Fruit fly (Drosophila melanogaster): Measurements from ENCODE around the gene yuri.

The yuri gene

dm6 chr2L:15249682-15250081, 14.8 kb downstream of the yuri start:
- no peak for TF ChIP-seq CG12605 (GFP tag; IDR thresholded peaks at IDR 0.05)
- TF ChIP-seq EcR (GFP tag; optimal IDR thresholded peaks at IDR 0.05): no peak
- no peak for TF ChIP-seq rn (GFP tag; IDR thresholded peaks at IDR 0.05)

- TF ChIP-seq CG17806 (tag; optimal IDR thresholded peaks at IDR 0.05): no peak
- TF ChIP-seq Pif1A (GFP tag; optimal IDR thresholded peaks at IDR 0.05): no peak
- no peak for TF ChIP-seq Pif1B (GFP tag; optimal IDR thresholded peaks at IDR 0.05)
- no peak for TF ChIP-seq CG9948 (tag; optimal IDR thresholded peaks at IDR 0.05)
- no peak for TF ChIP-seq Snoo (tag; optimal IDR thresholded peaks at IDR 0.05)
- TF ChIP-seq fd96Ca (GFP tag; IDR thresholded peaks at IDR 0.05): no peak
- TF ChIP-seq CG8301 (tag; optimal IDR thresholded peaks at IDR 0.05): no peak
- no peak for TF ChIP-seq CG4496 (GFP tag; IDR thresholded peaks at IDR 0.05)
- no peak for TF ChIP-seq CG15710 (tag; optimal IDR thresholded peaks at IDR 0.05)
- TF ChIP-seq CG13204 (GFP tag; optimal IDR thresholded peaks at IDR 0.05): no peak
- no peak for TF ChIP-seq gl (tag; optimal IDR thresholded peaks at IDR 0.05)
- TF ChIP-seq CG8159 (tag; optimal IDR thresholded peaks at IDR 0.05): no peak
- TF ChIP-seq CG10348 (GFP tag; IDR thresholded peaks at IDR 0.05): no peak
- TF ChIP-seq D1 (tag; optimal IDR thresholded peaks at IDR 0.05): no peak
These were observed 15.4 kb downstream of the yuri start for dm6 chr2L:15249006-15249513.

- peak; percentile 14 for TF ChIP-seq CG14655 (GFP tag; optimal IDR thresholded peaks at IDR 0.05)
- 0 out of 3 replicates have a peak, but pooled peaks have one; percentile 10 for TF ChIP-seq CG4496 (GFP tag; IDR thresholded peaks at IDR 0.05)
- no peak for TF ChIP-seq fd96Ca (GFP tag; IDR thresholded peaks at IDR 0.05)
- no peak for TF ChIP-seq CG12605 (GFP tag; IDR thresholded peaks at IDR 0.05)
- no peak for TF ChIP-seq D1 (tag; optimal IDR thresholded peaks at IDR 0.05)
These were observed 16.1 kb downstream of the yuri start, which contains the start of gene dao for dm6 chr2L:15248163-15249005. TSS of gene dao (plus strand) at chr2L:15248879.

dm6 chr2L:15247614-15248013, 16.9 kb downstream of the yuri start, which contains the start of gene ZnT35C:
TSS of gene ZnT35C (minus strand) at chr2L:15247714.
- TF ChIP-seq CG8159 (tag; optimal IDR thresholded peaks at IDR 0.05) (peak; percentile 10), EcR (GFP tag; optimal IDR thresholded peaks at IDR 0.05) (no peak)

- TF ChIP-seq Pif1B (GFP tag; optimal IDR thresholded peaks at IDR 0.05) (no peak), EcR (GFP tag; optimal IDR thresholded peaks at IDR 0.05) (no peak), Pif1A (GFP tag; optimal IDR thresholded peaks at IDR 0.05) (no peak), CG14655 (GFP tag; optimal IDR thresholded peaks at IDR 0.05) (no peak), CG9948 (tag; optimal IDR thresholded peaks at IDR 0.05) (no peak), CG8159 (tag; optimal IDR thresholded peaks at IDR 0.05) (no peak), CG13204 (GFP tag; optimal IDR thresholded peaks at IDR 0.05) (no peak), CG8301 (tag; optimal IDR thresholded peaks at IDR 0.05) (no peak), Ets98B (GFP tag; IDR thresholded peaks at IDR 0.05) (no peak), gl (tag; optimal IDR thresholded peaks at IDR 0.05) (no peak), CG34367 (tag; optimal IDR thresholded peaks at IDR 0.05) (no peak), Snoo (tag; optimal IDR thresholded peaks at IDR 0.05) (no peak), CG32121 (GFP tag; IDR thresholded peaks at IDR 0.05) (no peak), CG17806 (tag; optimal IDR thresholded peaks at IDR 0.05) (no peak), CG12605 (GFP tag; IDR thresholded peaks at IDR 0.05) (no peak), fd96Ca (GFP tag; IDR thresholded peaks at IDR 0.05) (no peak), D1 (tag; optimal IDR thresholded peaks at IDR 0.05) (no peak), rn (GFP tag; IDR thresholded peaks at IDR 0.05) (no peak), CG10348 (GFP tag; IDR thresholded peaks at IDR 0.05) (no peak), CG15710 (tag; optimal IDR thresholded peaks at IDR 0.05) (no peak)
These were observed 19.8 kb downstream of the yuri start for dm6 chr2L:15244708-15245107.

- TF ChIP-seq Pif1B (GFP tag; optimal IDR thresholded peaks at IDR 0.05): no peak
- TF ChIP-seq CG32121 (GFP tag; IDR thresholded peaks at IDR 0.05): no peak
- TF ChIP-seq CG10348 (GFP tag; IDR thresholded peaks at IDR 0.05): no peak
- TF ChIP-seq Snoo (tag; optimal IDR thresholded peaks at IDR 0.05): no peak
- TF ChIP-seq CG13204 (GFP tag; optimal IDR thresholded peaks at IDR 0.05): peak; percentile 10
These were observed 21.1 kb downstream of the yuri start for dm6 chr2L:15243413-15243812.

- TF ChIP-seq CG8159 (tag; optimal IDR thresholded peaks at IDR 0.05) (no peak), CG4496 (GFP tag; IDR thresholded peaks at IDR 0.05) (no peak), Snoo (tag; optimal IDR thresholded peaks at IDR 0.05) (no peak), Pif1A (GFP tag; optimal IDR thresholded peaks at IDR 0.05) (no peak), CG13204 (GFP tag; optimal IDR thresholded peaks at IDR 0.05) (no peak), D1 (tag; optimal IDR thresholded peaks at IDR 0.05) (no peak), CG32121 (GFP tag; IDR thresholded peaks at IDR 0.05) (no peak), rn (GFP tag; IDR thresholded peaks at IDR 0.05) (no peak), CG14655 (GFP tag; optimal IDR thresholded peaks at IDR 0.05) (no peak), CG34367 (tag; optimal IDR thresholded peaks at IDR 0.05) (no peak), CG17806 (tag; optimal IDR thresholded peaks at IDR 0.05) (no peak)
These were observed 49.6 kb downstream of the yuri start, which contains the start of gene CG43230 for dm6 chr2L:15214922-15215321. TSS of gene CG43230 (plus strand) at chr2L:15215222.

Measured in whole organism, pupa.